Worm (Caenorhabditis elegans): ENCODE results near the gene F37C4.4.

- no peak for TF ChIP-seq K11D2.4 (GFP tag; IDR thresholded peaks at IDR 0.05)
- no peak for TF ChIP-seq F55B11.4 (tag; optimal IDR thresholded peaks at IDR 0.05; ENCODE audit: borderline replicate concordance, insufficient read depth)
- no peak for TF ChIP-seq repo-1 (tag; optimal IDR thresholded peaks at IDR 0.05)
- no peak for TF ChIP-seq egrh-3 (GFP tag; IDR thresholded peaks at IDR 0.05)
- TF ChIP-seq madf-8 (GFP tag; conservative IDR thresholded peaks at IDR 0.05), result no peak
- no peak for TF ChIP-seq snpc-1.1 (tag; optimal IDR thresholded peaks at IDR 0.05; ENCODE audit: insufficient read depth)
- no peak for TF ChIP-seq egl-44 (GFP tag; IDR thresholded peaks at IDR 0.05)
- TF ChIP-seq sea-2 (GFP tag; IDR thresholded peaks at IDR 0.05), result no peak
- TF ChIP-seq tbp1 (GFP tag; optimal IDR thresholded peaks at IDR 0.05), result no peak
Measured at ce11 chrIV:3888963-3889362, 21.9 kb downstream of the F37C4.4 start, which contains the start of gene oac-21.

All from whole organism, young adult.